Worm (Caenorhabditis elegans): ENCODE measurements around the gene enri-2.

DNA sequence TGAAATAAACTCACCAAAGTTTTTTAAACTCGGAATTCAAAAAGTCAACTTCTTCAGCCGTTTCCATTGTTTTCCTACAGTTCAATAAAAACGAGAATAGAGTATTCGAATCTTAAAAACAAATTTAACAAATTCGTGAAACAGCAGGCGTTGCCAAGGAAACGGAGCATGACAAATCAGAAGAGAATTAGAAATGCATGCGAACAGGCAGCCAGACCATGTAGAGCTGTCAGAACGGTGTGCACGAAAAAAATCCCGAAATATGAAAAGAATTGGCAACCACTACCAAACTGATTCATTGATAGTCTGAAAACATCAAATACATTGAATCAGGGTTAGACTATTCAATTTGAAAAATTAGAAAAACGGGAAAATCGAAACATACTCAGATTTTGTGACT lies 3.7 kb upstream of the enri-2 start, which contains the start of gene fbxa-81:
- TF ChIP-seq mdl-1 (tag; optimal IDR thresholded peaks at IDR 0.05) = no peak
- no peak for TF ChIP-seq pha-4 (tag; optimal IDR thresholded peaks at IDR 0.05)
- no peak for TF ChIP-seq zag-1 (tag; optimal IDR thresholded peaks at IDR 0.05)
- no peak for TF ChIP-seq fkh-2 (tag; optimal IDR thresholded peaks at IDR 0.05)
- no peak for TF ChIP-seq nfya-1 (tag; optimal IDR thresholded peaks at IDR 0.05; ENCODE audit: insufficient read depth)
- TF ChIP-seq ama-1 (optimal IDR thresholded peaks at IDR 0.05) = no peak

All from whole organism, L3 larva.